Worm (Caenorhabditis elegans): ENCODE data around the gene pwp-1.

DNA sequence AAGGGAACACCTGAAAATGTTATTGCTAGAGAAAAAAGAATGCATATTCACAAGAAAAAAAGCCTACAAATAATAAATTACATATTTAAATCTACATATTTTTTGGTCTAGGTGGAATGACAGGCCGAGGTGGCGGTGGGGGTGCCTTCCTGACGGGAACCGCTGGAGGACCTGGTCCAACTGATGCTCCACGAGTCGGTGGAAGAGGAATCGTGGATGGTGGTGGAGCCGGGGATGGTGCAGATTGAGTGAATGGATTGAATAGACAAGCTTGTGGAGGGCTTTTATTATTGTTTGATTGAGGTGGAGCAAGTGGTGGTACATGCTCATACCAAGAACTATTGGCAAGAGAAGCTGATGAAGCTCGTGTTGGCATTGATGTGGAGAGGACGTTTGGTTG lies 25.4 kb upstream of the pwp-1 start:
- TF ChIP-seq hmbx-1 (tag; optimal IDR thresholded peaks at IDR 0.05) (no peak), ceh-36 (tag; optimal IDR thresholded peaks at IDR 0.05) (no peak), scrt-1 (GFP tag; IDR thresholded peaks at IDR 0.05) (no peak), ama-1 (optimal IDR thresholded peaks at IDR 0.05) (no peak), tra-4 (tag; optimal IDR thresholded peaks at IDR 0.05) (no peak), B0310.2 (tag; optimal IDR thresholded peaks at IDR 0.05) (no peak), flt-1 (GFP tag; IDR thresholded peaks at IDR 0.05) (no peak), tbx-11 (GFP tag; IDR thresholded peaks at IDR 0.05) (no peak), F13C5.2 (tag; optimal IDR thresholded peaks at IDR 0.05) (no peak), pes-1 (GFP tag; IDR thresholded peaks at IDR 0.05) (no peak)
